Fruit fly (Drosophila melanogaster) whole organism, embryonic: ENCODE data around the gene Gmap.

Experiments
- Abd-B ChIP-seq: fragments of 200-800 bp; sonication (Bioruptor generic); optimal IDR thresholded peaks from 2 replicates; lab custom pipeline; 2018; ENCODE audit warnings: missing biosample characterization, mild to moderate bottlenecking, missing genetic modification characterization, moderate library complexity
- Aef1 ChIP-seq: fragments of 200-800 bp; sonication (Bioruptor generic); IDR thresholded peaks from 3 replicates; pipeline ENCODE4 v1.3.6; 2022; ENCODE audit warnings: missing biosample characterization, missing genetic modification characterization
- CG10462 ChIP-seq: fragments of 200-800 bp; sonication (Bioruptor generic); optimal IDR thresholded peaks from 2 replicates; lab custom pipeline; 2016; ENCODE audit warnings: missing biosample characterization, missing genetic modification characterization
- CG11504 ChIP-seq: fragments of 200-800 bp; sonication (Bioruptor generic); optimal IDR thresholded peaks from 3 replicates; lab custom pipeline; 2019; ENCODE audit warnings: missing biosample characterization, mild to moderate bottlenecking, missing genetic modification characterization, moderate library complexity
- CG12104 ChIP-seq: fragments of 200-800 bp; sonication (Bioruptor generic); optimal IDR thresholded peaks from 3 replicates; lab custom pipeline; 2016; ENCODE audit warnings: missing biosample characterization, missing genetic modification characterization
- CG12299 ChIP-seq: fragments of 200-800 bp; sonication (Bioruptor generic); optimal IDR thresholded peaks from 2 replicates; lab custom pipeline; 2018; ENCODE audit warnings: missing biosample characterization, mild to moderate bottlenecking, missing genetic modification characterization
- CG1233 ChIP-seq: fragments of 200-800 bp; sonication (Bioruptor generic); optimal IDR thresholded peaks from 4 replicates; lab custom pipeline; 2018; ENCODE audit warnings: missing biosample characterization, mild to moderate bottlenecking, missing genetic modification characterization
- CG13287 ChIP-seq: fragments of 200-800 bp; sonication (Bioruptor generic); IDR thresholded peaks from 2 replicates; pipeline ENCODE4 v1.3.6; 2022; ENCODE audit warnings: missing biosample characterization, missing genetic modification characterization; ENCODE audit not compliant: partially characterized antibody
- CG13424 ChIP-seq: fragments of 200-800 bp; sonication (Bioruptor generic); optimal IDR thresholded peaks from 2 replicates; lab custom pipeline; 2019; ENCODE audit warnings: missing biosample characterization, mild to moderate bottlenecking, missing genetic modification characterization, moderate library complexity
- CG15073 ChIP-seq: fragments of 200-800 bp; sonication (Bioruptor generic); optimal IDR thresholded peaks from 2 replicates; lab custom pipeline; 2016; ENCODE audit warnings: missing biosample characterization, missing genetic modification characterization
- CG15269 ChIP-seq: fragments of 200-800 bp; sonication (Bioruptor generic); optimal IDR thresholded peaks from 2 replicates; lab custom pipeline; 2018; ENCODE audit warnings: missing biosample characterization, mild to moderate bottlenecking, missing genetic modification characterization, moderate library complexity
- CG15479 ChIP-seq: fragments of 200-800 bp; sonication (Bioruptor generic); optimal IDR thresholded peaks from 3 replicates; lab custom pipeline; 2019; ENCODE audit warnings: missing biosample characterization, mild to moderate bottlenecking, missing genetic modification characterization, moderate library complexity
- CG15696 ChIP-seq: fragments of 200-800 bp; sonication (Bioruptor generic); optimal IDR thresholded peaks from 2 replicates; lab custom pipeline; 2019; ENCODE audit warnings: missing biosample characterization, mild to moderate bottlenecking, missing genetic modification characterization, moderate library complexity
- CG16815 ChIP-seq: fragments of 200-800 bp; sonication (Bioruptor generic); optimal IDR thresholded peaks from 3 replicates; lab custom pipeline; 2017; ENCODE audit warnings: missing biosample characterization, mild to moderate bottlenecking, missing genetic modification characterization
- CG17328 ChIP-seq: fragments of 200-800 bp; sonication (Bioruptor generic); IDR thresholded peaks from 2 replicates; pipeline ENCODE4 v1.3.6; 2022; ENCODE audit warnings: missing biosample characterization, missing genetic modification characterization
- CG18599 ChIP-seq: fragments of 200-800 bp; sonication (Bioruptor generic); optimal IDR thresholded peaks from 3 replicates; lab custom pipeline; 2017; ENCODE audit warnings: missing biosample characterization, missing genetic modification characterization, mild to moderate bottlenecking, moderate library complexity, missing genetic modification reagents
- CG2678 ChIP-seq: fragments of 200-800 bp; sonication (Bioruptor generic); optimal IDR thresholded peaks from 3 replicates; lab custom pipeline; 2019; ENCODE audit warnings: missing biosample characterization, mild to moderate bottlenecking, missing genetic modification characterization, moderate library complexity
- CG2712 ChIP-seq: fragments of 200-800 bp; optimal IDR thresholded peaks from 3 replicates; lab custom pipeline; 2019; ENCODE audit warnings: missing biosample characterization, mild to moderate bottlenecking, missing genetic modification characterization, moderate library complexity
- CG4404 ChIP-seq: fragments of 200-800 bp; sonication (Bioruptor generic); IDR thresholded peaks from 2 replicates; pipeline ENCODE4 v1.3.6; 2022; ENCODE audit warnings: missing biosample characterization, missing genetic modification characterization
- CG4730 ChIP-seq: fragments of 200-800 bp; sonication (Bioruptor generic); IDR thresholded peaks from 2 replicates; pipeline ENCODE4 v1.3.6; 2022; ENCODE audit warnings: missing biosample characterization, missing genetic modification characterization
- CG4854 ChIP-seq: fragments of 200-800 bp; sonication (Bioruptor generic); optimal IDR thresholded peaks from 2 replicates; lab custom pipeline; 2016; ENCODE audit warnings: missing biosample characterization, missing genetic modification characterization, inconsistent platforms
- CG7928 ChIP-seq: fragments of 200-800 bp; sonication (Bioruptor generic); optimal IDR thresholded peaks from 2 replicates; lab custom pipeline; 2017; ENCODE audit warnings: missing biosample characterization, mild to moderate bottlenecking, missing genetic modification characterization
- CG8089 ChIP-seq: fragments of 200-800 bp; sonication (Bioruptor generic); optimal IDR thresholded peaks from 3 replicates; lab custom pipeline; 2016; ENCODE audit warnings: missing biosample characterization, missing genetic modification characterization
- CG8924 ChIP-seq: fragments of 200-800 bp; optimal IDR thresholded peaks from 3 replicates; lab custom pipeline; 2019; ENCODE audit warnings: missing biosample characterization, mild to moderate bottlenecking, missing genetic modification characterization, moderate library complexity
- CG9932 ChIP-seq: fragments of 200-800 bp; sonication (Bioruptor generic); IDR thresholded peaks from 2 replicates; pipeline ENCODE4 v1.3.6; 2022; ENCODE audit warnings: missing biosample characterization, missing genetic modification characterization
- HHEX ChIP-seq: fragments of 200-800 bp; sonication (Bioruptor generic); optimal IDR thresholded peaks from 3 replicates; lab custom pipeline; 2017; ENCODE audit warnings: missing biosample characterization, mild to moderate bottlenecking, missing genetic modification characterization, missing genetic modification reagents
- Hmr ChIP-seq: fragments of 200-800 bp; sonication (Bioruptor generic); optimal IDR thresholded peaks from 3 replicates; lab custom pipeline; 2017; ENCODE audit warnings: mild to moderate bottlenecking, missing biosample characterization, missing genetic modification reagents, missing genetic modification characterization
- Lpt ChIP-seq: fragments of >200 bp; optimal IDR thresholded peaks from 2 replicates; lab custom pipeline; 2018; ENCODE audit warnings: missing biosample characterization, missing genetic modification characterization
- Max ChIP-seq: fragments of 200-800 bp; sonication (Bioruptor generic); optimal IDR thresholded peaks from 2 replicates; lab custom pipeline; 2016; ENCODE audit warnings: missing biosample characterization, mild to moderate bottlenecking, missing genetic modification characterization
- NFAT ChIP-seq: fragments of 200-800 bp; sonication (Bioruptor generic); IDR thresholded peaks from 2 replicates; pipeline ENCODE4 v1.3.6; 2022; ENCODE audit warnings: missing biosample characterization, missing genetic modification characterization
- Nf-YC ChIP-seq: fragments of 200-800 bp; optimal IDR thresholded peaks from 3 replicates; lab custom pipeline; 2019; ENCODE audit warnings: missing biosample characterization, mild to moderate bottlenecking, missing genetic modification characterization, moderate library complexity
- Six4 ChIP-seq: fragments of 200-800 bp; sonication (Bioruptor generic); optimal IDR thresholded peaks from 2 replicates; lab custom pipeline; 2016; ENCODE audit warnings: missing biosample characterization, missing genetic modification characterization
- Tbp ChIP-seq: fragments of >200 bp; optimal IDR thresholded peaks from 2 replicates; lab custom pipeline; 2018; ENCODE audit warnings: missing biosample characterization, missing genetic modification characterization
- Usf ChIP-seq: fragments of 200-800 bp; sonication (Bioruptor generic); optimal IDR thresholded peaks from 2 replicates; lab custom pipeline; 2017; ENCODE audit warnings: missing genotype, missing biosample characterization, missing genetic modification characterization
- bcd ChIP-seq: fragments of 200-800 bp; sonication (Bioruptor generic); optimal IDR thresholded peaks from 2 replicates; lab custom pipeline; 2017; ENCODE audit warnings: missing biosample characterization, mild to moderate bottlenecking, missing genetic modification characterization
- cad ChIP-seq: fragments of >200 bp; optimal IDR thresholded peaks from 2 replicates; lab custom pipeline; 2017; ENCODE audit warnings: missing biosample characterization, missing genetic modification characterization
- chm ChIP-seq: fragments of 200-800 bp; sonication (Bioruptor generic); IDR thresholded peaks from 2 replicates; pipeline ENCODE4 v1.3.6; 2022; ENCODE audit warnings: missing biosample characterization, missing genetic modification characterization
- en ChIP-seq: fragments of 200-800 bp; sonication (Bioruptor generic); optimal IDR thresholded peaks from 2 replicates; lab custom pipeline; 2016; ENCODE audit warnings: missing biosample characterization, missing genetic modification characterization
- ind ChIP-seq: fragments of 200-800 bp; sonication (Bioruptor generic); optimal IDR thresholded peaks from 3 replicates; lab custom pipeline; 2016; ENCODE audit warnings: missing biosample characterization, missing genetic modification characterization
- jing ChIP-seq: fragments of 200-800 bp; sonication (Bioruptor generic); optimal IDR thresholded peaks from 2 replicates; lab custom pipeline; 2018; ENCODE audit warnings: missing biosample characterization, mild to moderate bottlenecking, missing genetic modification characterization
- kah ChIP-seq: fragments of 200-800 bp; sonication (Bioruptor generic); optimal IDR thresholded peaks from 2 replicates; lab custom pipeline; 2018; ENCODE audit warnings: missing biosample characterization, mild to moderate bottlenecking, missing genetic modification characterization
- mam ChIP-seq: fragments of 200-800 bp; sonication (Bioruptor generic); optimal IDR thresholded peaks from 3 replicates; lab custom pipeline; 2016; ENCODE audit warnings: missing biosample characterization, missing genetic modification characterization
- nom ChIP-seq: fragments of 200-800 bp; sonication (Bioruptor generic); optimal IDR thresholded peaks from 2 replicates; lab custom pipeline; 2017; ENCODE audit warnings: missing biosample characterization, missing genetic modification characterization, mild to moderate bottlenecking, moderate library complexity, missing genetic modification reagents
- pb ChIP-seq: fragments of 200-800 bp; sonication (Bioruptor generic); optimal IDR thresholded peaks from 3 replicates; lab custom pipeline; 2016; ENCODE audit warnings: missing biosample characterization, missing genetic modification characterization
- repo ChIP-seq: fragments of 200-800 bp; sonication (Bioruptor generic); optimal IDR thresholded peaks from 2 replicates; lab custom pipeline; 2016; ENCODE audit warnings: missing biosample characterization, missing genetic modification characterization
- scrt ChIP-seq: fragments of 200-800 bp; sonication (Bioruptor generic); optimal IDR thresholded peaks from 2 replicates; lab custom pipeline; 2018; ENCODE audit warnings: missing biosample characterization, mild to moderate bottlenecking, missing genetic modification characterization, moderate library complexity
- sens-2 ChIP-seq: fragments of 200-800 bp; sonication (Bioruptor generic); IDR thresholded peaks from 2 replicates; pipeline ENCODE4 v1.3.6; 2022; ENCODE audit warnings: missing biosample characterization, missing genetic modification characterization
- sr ChIP-seq: fragments of 200-800 bp; sonication (Bioruptor generic); IDR thresholded peaks from 3 replicates; pipeline ENCODE4 v1.3.6; 2022; ENCODE audit warnings: missing biosample characterization, missing genetic modification characterization
- tgo ChIP-seq: fragments of 200-800 bp; sonication (Bioruptor generic); IDR thresholded peaks from 3 replicates; pipeline ENCODE4 v1.3.6; 2022; ENCODE audit warnings: missing biosample characterization, missing genetic modification characterization
- unpg ChIP-seq: fragments of 200-800 bp; sonication (Bioruptor generic); optimal IDR thresholded peaks from 3 replicates; lab custom pipeline; 2018; ENCODE audit warnings: missing biosample characterization, mild to moderate bottlenecking, missing genetic modification characterization, moderate library complexity
- usp ChIP-seq: fragments of >200 bp; optimal IDR thresholded peaks from 2 replicates; lab custom pipeline; 2017; ENCODE audit warnings: missing biosample characterization, missing genetic modification characterization
- zf30C ChIP-seq: fragments of 200-800 bp; sonication (Bioruptor generic); optimal IDR thresholded peaks from 3 replicates; lab custom pipeline; 2018; ENCODE audit warnings: missing biosample characterization, mild to moderate bottlenecking, missing genetic modification characterization

Gmap gene

dm6 chrX:15462436-15462857 is 24.3 kb upstream of the Gmap start, which contains the start of the genes shtd, CG6294 and CG6299 (continued):
- TF ChIP-seq sr (GFP tag; lab: Robert Waterston, UW) = no peak
- peak; percentile 25 for TF ChIP-seq CG13424 (tag; lab: Kevin White, UChicago)
- no peak for TF ChIP-seq Lpt
- TF ChIP-seq Tbp (GFP tag; lab: Kevin White, UChicago) = no peak
- no peak for TF ChIP-seq Usf (GFP tag; lab: Kevin White, UChicago)
- no peak for TF ChIP-seq CG8089 (GFP tag; lab: Kevin White, UChicago)
- TF ChIP-seq cad (GFP tag; lab: Kevin White, UChicago) = no peak
- TF ChIP-seq CG4404 (GFP tag; lab: Robert Waterston, UW) = no peak
- no peak for TF ChIP-seq sens-2 (GFP tag; lab: Robert Waterston, UW)
- TF ChIP-seq CG2712 (tag; lab: Kevin White, UChicago) = peak; percentile 47
- TF ChIP-seq HHEX (GFP tag; lab: Kevin White, UChicago) = no peak
- no peak for TF ChIP-seq Hmr (GFP tag; lab: Kevin White, UChicago)
- TF ChIP-seq unpg (GFP tag; lab: Kevin White, UChicago) = no peak
- no peak for TF ChIP-seq CG15073 (GFP tag; lab: Kevin White, UChicago)
- no peak for TF ChIP-seq CG11504 (tag; lab: Kevin White, UChicago)
- no peak for TF ChIP-seq scrt (GFP tag; lab: Kevin White, UChicago)
- no peak for TF ChIP-seq NFAT (GFP tag; lab: Robert Waterston, UW)
- no peak for TF ChIP-seq jing
- TF ChIP-seq CG17328 (GFP tag; lab: Robert Waterston, UW) = no peak
- TF ChIP-seq nom (GFP tag; lab: Kevin White, UChicago) = no peak
- TF ChIP-seq CG12299 (tag; lab: Kevin White, UChicago) = peak; percentile 2
- peak; percentile 33; the same call in 1 of the 2 replicates for TF ChIP-seq CG9932 (GFP tag; lab: Robert Waterston, UW)
- no peak for TF ChIP-seq CG7928 (GFP tag; lab: Kevin White, UChicago)
- TF ChIP-seq repo (GFP tag; lab: Kevin White, UChicago) = no peak
- no peak for TF ChIP-seq bcd (GFP tag; lab: Kevin White, UChicago)
- no peak for TF ChIP-seq CG16815 (GFP tag; lab: Kevin White, UChicago)
- no peak for TF ChIP-seq kah (GFP tag; lab: Kevin White, UChicago)
- TF ChIP-seq Six4 (GFP tag; lab: Kevin White, UChicago) = no peak
- peak; percentile 38 for TF ChIP-seq CG15479 (GFP tag; lab: Kevin White, UChicago)
- peak; percentile 95 for TF ChIP-seq CG13287
- TF ChIP-seq CG4730 = no peak
- TF ChIP-seq usp (GFP tag; lab: Kevin White, UChicago) = no peak
- TF ChIP-seq CG10462 = no peak
- TF ChIP-seq mam (GFP tag; lab: Kevin White, UChicago) = peak; percentile 4
- no peak for TF ChIP-seq Aef1
- TF ChIP-seq CG12104 (GFP tag; lab: Kevin White, UChicago) = no peak
- no peak for TF ChIP-seq en (GFP tag; lab: Kevin White, UChicago)
- peak; percentile 18 for TF ChIP-seq CG8924
- peak; percentile 25 for TF ChIP-seq Max
- TF ChIP-seq tgo = no peak
- no peak for TF ChIP-seq CG4854 (GFP tag; lab: Kevin White, UChicago)
- peak; percentile 14 for TF ChIP-seq CG15696 (tag; lab: Kevin White, UChicago)
- no peak for TF ChIP-seq chm (GFP tag; lab: Robert Waterston, UW)
- TF ChIP-seq CG15269 (tag; lab: Kevin White, UChicago) = no peak
- no peak for TF ChIP-seq ind (GFP tag; lab: Kevin White, UChicago)
- TF ChIP-seq zf30C (GFP tag; lab: Kevin White, UChicago) = no peak
- no peak for TF ChIP-seq CG1233
- TF ChIP-seq pb (GFP tag; lab: Kevin White, UChicago) = no peak
- no peak for TF ChIP-seq Abd-B (GFP tag; lab: Kevin White, UChicago)
- TF ChIP-seq CG2678 (tag; lab: Kevin White, UChicago) = no peak
- peak; percentile 58 for TF ChIP-seq Nf-YC (tag; lab: Kevin White, UChicago)
- TF ChIP-seq CG18599 (GFP tag; lab: Kevin White, UChicago) = no peak
